Worm (Caenorhabditis elegans): ENCODE results near the gene Y45G12B.3.

DNA sequence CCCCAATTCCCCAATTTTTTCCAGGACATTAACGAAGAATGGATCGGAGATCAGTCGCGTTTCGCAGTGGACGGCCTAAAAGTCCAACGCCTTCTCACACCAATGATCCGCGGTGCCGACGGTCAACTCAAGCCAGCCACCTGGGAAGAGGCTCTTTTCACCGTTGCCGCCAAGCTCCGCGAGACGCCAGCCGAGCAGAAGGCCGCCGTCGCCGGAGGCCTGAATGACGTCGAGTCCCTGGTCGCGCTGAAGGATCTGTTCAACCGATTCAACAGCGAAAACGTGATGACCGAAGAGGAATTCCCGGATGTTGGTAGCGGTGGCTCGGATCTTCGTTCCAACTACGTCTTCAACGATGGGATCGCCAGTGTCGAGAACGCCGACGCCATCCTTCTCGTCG lies 6.8 kb upstream of the Y45G12B.3 start:
- TF ChIP-seq nhr-77 (tag; optimal IDR thresholded peaks at IDR 0.05), result no peak
- TF ChIP-seq unc-62 (GFP tag; optimal IDR thresholded peaks at IDR 0.05 in 1 of 2), result peak in 1 of 2 experiments; percentile 88
- no peak for TF ChIP-seq unc-62 (tag; optimal IDR thresholded peaks at IDR 0.05)
- no peak for TF ChIP-seq zag-1 (tag; optimal IDR thresholded peaks at IDR 0.05)
- TF ChIP-seq cey-2 (tag; optimal IDR thresholded peaks at IDR 0.05; ENCODE audit: borderline replicate concordance, insufficient read depth), result no peak
- no peak for TF ChIP-seq ztf-7 (tag; optimal IDR thresholded peaks at IDR 0.05)
- TF ChIP-seq arid-1 (GFP tag; conservative IDR thresholded peaks at IDR 0.05), result no peak
- no peak for TF ChIP-seq ama-1 (optimal IDR thresholded peaks at IDR 0.05)
- no peak for TF ChIP-seq egl-27 (tag; optimal IDR thresholded peaks at IDR 0.05)
- no peak for TF ChIP-seq hlh-30 (tag; optimal IDR thresholded peaks at IDR 0.05; ENCODE audit: insufficient read depth)
- no peak for TF ChIP-seq fkh-10 (GFP tag; optimal IDR thresholded peaks at IDR 0.05)
- TF ChIP-seq ceh-28 (tag; optimal IDR thresholded peaks at IDR 0.05), result no peak
